Fruit fly (Drosophila melanogaster) whole organism, embryonic: ENCODE data around the gene CG14219.

ENCODE experiments used
- CG10147 ChIP-seq: fragments of 200-800 bp; sonication (Bioruptor generic); optimal IDR thresholded peaks from 2 replicates; lab custom pipeline; 2019; ENCODE audit warnings: missing biosample characterization, mild to moderate bottlenecking, missing genetic modification characterization, moderate library complexity
- CG10565 ChIP-seq: fragments of 200-800 bp; sonication (Bioruptor generic); optimal IDR thresholded peaks from 3 replicates; lab custom pipeline; 2016; ENCODE audit warnings: missing biosample characterization, mild to moderate bottlenecking, missing genetic modification characterization
- CG11695 ChIP-seq: fragments of 200-800 bp; sonication (Bioruptor generic); IDR thresholded peaks from 3 replicates; pipeline ENCODE4 v1.3.6; 2022; ENCODE audit warnings: missing biosample characterization, missing genetic modification characterization
- CG12236 ChIP-seq: fragments of 200-800 bp; sonication (Bioruptor generic); optimal IDR thresholded peaks from 2 replicates; lab custom pipeline; 2016; ENCODE audit warnings: missing biosample characterization, missing genetic modification characterization
- CG13775 ChIP-seq: fragments of 200-800 bp; sonication (Bioruptor generic); optimal IDR thresholded peaks from 3 replicates; lab custom pipeline; 2017; ENCODE audit warnings: missing biosample characterization, mild to moderate bottlenecking, missing genetic modification characterization
- CG14014 ChIP-seq: fragments of 200-800 bp; sonication (Bioruptor generic); IDR thresholded peaks from 2 replicates; pipeline ENCODE4 v1.3.6; 2022; ENCODE audit warnings: missing biosample characterization, missing genetic modification characterization
- CG14441 ChIP-seq: fragments of 200-800 bp; sonication (Bioruptor generic); IDR thresholded peaks from 2 replicates; pipeline ENCODE4 v1.3.6; 2022; ENCODE audit warnings: missing biosample characterization, missing genetic modification characterization
- CG15514 ChIP-seq: fragments of 200-800 bp; sonication (Bioruptor generic); optimal IDR thresholded peaks from 3 replicates; lab custom pipeline; 2017; ENCODE audit warnings: missing biosample characterization, missing genetic modification characterization, mild to moderate bottlenecking, moderate library complexity, missing genetic modification reagents
- CG17385 ChIP-seq: fragments of 200-800 bp; sonication (Bioruptor generic); optimal IDR thresholded peaks from 3 replicates; lab custom pipeline; 2018; ENCODE audit warnings: missing biosample characterization, mild to moderate bottlenecking, missing genetic modification characterization
- CG17612 ChIP-seq: fragments of 200-800 bp; sonication (Bioruptor generic); IDR thresholded peaks from 2 replicates; pipeline ENCODE4 v1.3.6; 2022; ENCODE audit warnings: missing biosample characterization, missing genetic modification characterization
- CG18619 ChIP-seq: fragments of 200-800 bp; sonication (Bioruptor generic); optimal IDR thresholded peaks from 3 replicates; lab custom pipeline; 2017; ENCODE audit warnings: missing biosample characterization, mild to moderate bottlenecking, missing genetic modification characterization
- CG2120 ChIP-seq: fragments of 200-800 bp; sonication (Bioruptor generic); optimal IDR thresholded peaks from 3 replicates; lab custom pipeline; 2016; ENCODE audit warnings: missing biosample characterization, missing genetic modification characterization
- CG30431 ChIP-seq: fragments of 200-800 bp; sonication (Bioruptor generic); optimal IDR thresholded peaks from 2 replicates; lab custom pipeline; 2017; ENCODE audit warnings: missing biosample characterization, missing genetic modification characterization
- CG32532 ChIP-seq: fragments of 200-800 bp; sonication (Bioruptor generic); IDR thresholded peaks from 2 replicates; pipeline ENCODE4 v1.3.6; 2022; ENCODE audit warnings: missing biosample characterization, missing genetic modification characterization
- CG4360 ChIP-seq: fragments of 200-800 bp; sonication (Bioruptor generic); IDR thresholded peaks from 2 replicates; pipeline ENCODE4 v1.3.6; 2022; ENCODE audit warnings: missing biosample characterization, missing genetic modification characterization
- CG43689 ChIP-seq: fragments of 200-800 bp; sonication (Bioruptor generic); IDR thresholded peaks from 2 replicates; pipeline ENCODE4 v1.3.6; 2022; ENCODE audit warnings: missing biosample characterization, missing genetic modification characterization
- CG4854 ChIP-seq: fragments of 200-800 bp; sonication (Bioruptor generic); optimal IDR thresholded peaks from 2 replicates; lab custom pipeline; 2016; ENCODE audit warnings: missing biosample characterization, missing genetic modification characterization, inconsistent platforms
- CG7357 ChIP-seq: fragments of 200-800 bp; sonication (Bioruptor generic); IDR thresholded peaks from 3 replicates; pipeline ENCODE4 v1.3.6; 2022; ENCODE audit warnings: missing biosample characterization, missing genetic modification characterization
- CG7987 ChIP-seq: fragments of 200-800 bp; sonication (Bioruptor generic); optimal IDR thresholded peaks from 2 replicates; lab custom pipeline; 2018; ENCODE audit warnings: missing biosample characterization, mild to moderate bottlenecking, missing genetic modification characterization, moderate library complexity
- CG8089 ChIP-seq: fragments of 200-800 bp; sonication (Bioruptor generic); optimal IDR thresholded peaks from 3 replicates; lab custom pipeline; 2016; ENCODE audit warnings: missing biosample characterization, missing genetic modification characterization
- CG9437 ChIP-seq: fragments of 200-800 bp; sonication (Bioruptor generic); optimal IDR thresholded peaks from 2 replicates; lab custom pipeline; 2018; ENCODE audit warnings: missing biosample characterization, mild to moderate bottlenecking, missing genetic modification characterization
- D ChIP-seq, 2 experiments: fragments of 200-800 bp in 1 of 2; fragments of >200 bp in 1 of 2; sonication (Bioruptor generic) in 1 of 2; optimal IDR thresholded peaks; 2 replicates in 1 of 2; 3 replicates in 1 of 2; lab custom pipeline; 2017; ENCODE audit warnings: mild to moderate bottlenecking in 1 of 2, missing biosample characterization in 1 of 2, missing genetic modification characterization in 1 of 2, missing genetic modification reagents in 1 of 2
- Deaf1 ChIP-seq: fragments of 200-800 bp; optimal IDR thresholded peaks from 3 replicates; lab custom pipeline; 2019; ENCODE audit warnings: missing biosample characterization, mild to moderate bottlenecking, missing genetic modification characterization, moderate library complexity
- Dek ChIP-seq: fragments of 200-800 bp; sonication (Bioruptor generic); optimal IDR thresholded peaks from 3 replicates; lab custom pipeline; 2019; ENCODE audit warnings: missing biosample characterization, mild to moderate bottlenecking, missing genetic modification characterization, moderate library complexity
- Dll ChIP-seq: fragments of 200-800 bp; sonication (Bioruptor generic); IDR thresholded peaks from 4 replicates; pipeline ENCODE4 v1.3.6; 2022; ENCODE audit warnings: missing biosample characterization, missing genetic modification characterization; ENCODE audit not compliant: partially characterized antibody
- HmgD ChIP-seq: fragments of 200-800 bp; sonication (Bioruptor generic); optimal IDR thresholded peaks from 3 replicates; lab custom pipeline; 2016; ENCODE audit warnings: missing biosample characterization, missing genetic modification characterization
- NFAT ChIP-seq: fragments of 200-800 bp; sonication (Bioruptor generic); IDR thresholded peaks from 2 replicates; pipeline ENCODE4 v1.3.6; 2022; ENCODE audit warnings: missing biosample characterization, missing genetic modification characterization
- Ssrp ChIP-seq: fragments of 200-800 bp; sonication (Bioruptor generic); optimal IDR thresholded peaks from 2 replicates; lab custom pipeline; 2018; ENCODE audit warnings: missing biosample characterization, mild to moderate bottlenecking, missing genetic modification characterization, moderate library complexity
- Tbp ChIP-seq: fragments of >200 bp; optimal IDR thresholded peaks from 2 replicates; lab custom pipeline; 2018; ENCODE audit warnings: missing biosample characterization, missing genetic modification characterization
- Xrp1 ChIP-seq: fragments of 200-800 bp; sonication (Bioruptor generic); IDR thresholded peaks from 2 replicates; pipeline ENCODE4 v1.3.6; 2022; ENCODE audit warnings: missing biosample characterization, missing genetic modification characterization
- YL-1 ChIP-seq: fragments of 200-800 bp; sonication (Bioruptor generic); optimal IDR thresholded peaks from 3 replicates; lab custom pipeline; 2017; ENCODE audit warnings: missing biosample characterization, mild to moderate bottlenecking, missing genetic modification characterization
- corto ChIP-seq: fragments of 200-800 bp; sonication (Bioruptor generic); optimal IDR thresholded peaks from 2 replicates; lab custom pipeline; 2016; ENCODE audit warnings: missing biosample characterization, mild to moderate bottlenecking, missing genetic modification characterization, moderate library complexity
- croc ChIP-seq: fragments of 200-800 bp; sonication (Bioruptor generic); conservative IDR thresholded peaks from 3 replicates; pipeline ENCODE4 v1.3.6; 2022; ENCODE audit warnings: missing biosample characterization, missing genetic modification characterization
- dimm ChIP-seq: fragments of 200-800 bp; sonication (Bioruptor generic); IDR thresholded peaks from 2 replicates; pipeline ENCODE4 v1.3.6; 2022; ENCODE audit warnings: missing biosample characterization, missing genetic modification characterization
- dmrt99B ChIP-seq: fragments of 200-800 bp; sonication (Bioruptor generic); optimal IDR thresholded peaks from 2 replicates; lab custom pipeline; 2018; ENCODE audit warnings: missing biosample characterization, mild to moderate bottlenecking, missing genetic modification characterization, moderate library complexity
- fru ChIP-seq: fragments of >200 bp; optimal IDR thresholded peaks from 2 replicates; lab custom pipeline; 2017
- ftz-f1 ChIP-seq: fragments of 200-800 bp; sonication (Bioruptor generic); optimal IDR thresholded peaks from 2 replicates; lab custom pipeline; 2016; ENCODE audit warnings: missing biosample characterization, missing genetic modification characterization
- hb ChIP-seq: fragments of 200-800 bp; sonication (Bioruptor generic); IDR thresholded peaks from 3 replicates; pipeline ENCODE4 v1.3.6; 2022; ENCODE audit warnings: missing biosample characterization, missing genetic modification characterization; ENCODE audit not compliant: partially characterized antibody
- jumu ChIP-seq: fragments of 200-800 bp; sonication (Bioruptor generic); optimal IDR thresholded peaks from 3 replicates; lab custom pipeline; 2016; ENCODE audit warnings: missing biosample characterization, missing genetic modification characterization
- nom ChIP-seq: fragments of 200-800 bp; sonication (Bioruptor generic); optimal IDR thresholded peaks from 2 replicates; lab custom pipeline; 2017; ENCODE audit warnings: missing biosample characterization, missing genetic modification characterization, mild to moderate bottlenecking, moderate library complexity, missing genetic modification reagents
- onecut ChIP-seq: fragments of 200-800 bp; sonication (Bioruptor generic); IDR thresholded peaks from 2 replicates; pipeline ENCODE4 v1.3.6; 2022; ENCODE audit warnings: missing biosample characterization, missing genetic modification characterization
- rib ChIP-seq: fragments of 200-800 bp; sonication (Bioruptor generic); IDR thresholded peaks from 2 replicates; pipeline ENCODE4 v1.3.6; 2022; ENCODE audit warnings: missing biosample characterization, missing genetic modification characterization
- schlank ChIP-seq: fragments of 200-800 bp; sonication (Bioruptor generic); optimal IDR thresholded peaks from 2 replicates; lab custom pipeline; 2018; ENCODE audit warnings: missing biosample characterization, mild to moderate bottlenecking, missing genetic modification characterization
- sens ChIP-seq: fragments of 200-800 bp; sonication (Bioruptor generic); peaks from one replicate; lab custom pipeline; 2016; ENCODE audit warnings: missing biosample characterization, missing genetic modification characterization
- sens-2 ChIP-seq: fragments of 200-800 bp; sonication (Bioruptor generic); IDR thresholded peaks from 2 replicates; pipeline ENCODE4 v1.3.6; 2022; ENCODE audit warnings: missing biosample characterization, missing genetic modification characterization
- slp2 ChIP-seq: fragments of 200-800 bp; sonication (Bioruptor generic); optimal IDR thresholded peaks from 2 replicates; lab custom pipeline; 2016; ENCODE audit warnings: missing biosample characterization, missing genetic modification characterization
- vfl ChIP-seq: fragments of 200-800 bp; sonication (Bioruptor generic); optimal IDR thresholded peaks from 2 replicates; lab custom pipeline; 2016; ENCODE audit warnings: missing biosample characterization, missing genetic modification characterization
- wek ChIP-seq: fragments of 200-800 bp; sonication (Bioruptor generic); optimal IDR thresholded peaks from 3 replicates; lab custom pipeline; 2018; ENCODE audit warnings: missing biosample characterization, mild to moderate bottlenecking, missing genetic modification characterization, moderate library complexity
- zfh2 ChIP-seq: fragments of 200-800 bp; sonication (Bioruptor generic); optimal IDR thresholded peaks from 2 replicates; lab custom pipeline; 2016; ENCODE audit warnings: missing biosample characterization, missing genetic modification characterization

The CG14219 gene

dm6 chrX:19637434-19638327 lies 47.7 kb upstream of the CG14219 start (continued):
- TF ChIP-seq CG12236 (GFP tag; lab: Kevin White, UChicago) (no peak), slp2 (GFP tag; lab: Kevin White, UChicago) (no peak), fru (no peak), CG32532 (GFP tag; lab: Robert Waterston, UW) (no peak), schlank (tag; lab: Kevin White, UChicago) (no peak), CG18619 (no peak), Tbp (peak; percentile 47), HmgD (GFP tag; lab: Kevin White, UChicago) (no peak), sens (GFP tag; lab: Kevin White, UChicago) (peak; percentile 4), Dll (GFP tag; lab: Robert Waterston, UW) (0 out of 4 replicates have a peak, but pooled peaks have one; percentile 15), CG9437 (GFP tag; lab: Kevin White, UChicago) (no peak), CG2120 (GFP tag; lab: Kevin White, UChicago) (no peak), jumu (GFP tag; lab: Kevin White, UChicago) (no peak), Deaf1 (tag; lab: Kevin White, UChicago) (peak; percentile 62), YL-1 (GFP tag; lab: Kevin White, UChicago) (peak; percentile 18), dimm (GFP tag; lab: Robert Waterston, UW) (no peak), ftz-f1 (no peak), Ssrp (tag; lab: Kevin White, UChicago) (no peak), onecut (GFP tag; lab: Robert Waterston, UW) (no peak), CG11695 (GFP tag; lab: Robert Waterston, UW) (no peak), CG10565 (GFP tag; lab: Kevin White, UChicago) (no peak), Dek (tag; lab: Kevin White, UChicago) (no peak), CG15514 (GFP tag; lab: Kevin White, UChicago) (no peak), rib (GFP tag; lab: Robert Waterston, UW) (peak; percentile 34; the same call in 1 of the 2 replicates), croc (no peak), D (optimal IDR thresholded peaks at IDR 0.05; lab: Kevin White, UChicago) (peak; percentile 19), D (GFP tag; optimal IDR thresholded peaks at IDR 0.05; lab: Kevin White, UChicago) (no peak), dmrt99B (no peak), CG43689 (GFP tag; lab: Robert Waterston, UW) (no peak), wek (GFP tag; lab: Kevin White, UChicago) (no peak), hb (GFP tag; lab: Robert Waterston, UW) (no peak), Xrp1 (GFP tag; lab: Robert Waterston, UW) (no peak), CG30431 (no peak), CG7987 (GFP tag; lab: Kevin White, UChicago) (no peak), CG4854 (GFP tag; lab: Kevin White, UChicago) (no peak), CG14014 (GFP tag; lab: Robert Waterston, UW) (no peak), corto (GFP tag; lab: Kevin White, UChicago) (no peak), zfh2 (no peak), CG7357 (GFP tag; lab: Robert Waterston, UW) (no peak), sens-2 (GFP tag; lab: Robert Waterston, UW) (no peak), nom (GFP tag; lab: Kevin White, UChicago) (no peak), CG17612 (GFP tag; lab: Robert Waterston, UW) (no peak), CG14441 (no peak), CG8089 (GFP tag; lab: Kevin White, UChicago) (no peak), vfl (GFP tag; lab: Kevin White, UChicago) (no peak), CG4360 (GFP tag; lab: Robert Waterston, UW) (peak; percentile 57), CG17385 (GFP tag; lab: Kevin White, UChicago) (peak; percentile 93), NFAT (GFP tag; lab: Robert Waterston, UW) (no peak), CG10147 (GFP tag; lab: Kevin White, UChicago) (no peak), CG13775 (GFP tag; lab: Kevin White, UChicago) (no peak)
